Worm (Caenorhabditis elegans) whole organism, L2 larva: ENCODE data around the gene gst-30.

Source experiments
- C34F6.9 ChIP-seq: fragments of 150-350 bp; optimal IDR thresholded peaks from 2 replicates; lab custom pipeline; 2014; ENCODE audit warnings: missing biosample characterization, missing genetic modification characterization
- ZK546.5 ChIP-seq: sonication (generic microtip); optimal IDR thresholded peaks from 2 replicates; lab custom pipeline; 2017; ENCODE audit warnings: missing biosample characterization, missing genetic modification characterization
- alr-1 ChIP-seq: fragments of 150-350 bp; optimal IDR thresholded peaks from 2 replicates; lab custom pipeline; 2014; ENCODE audit warnings: missing biosample characterization, missing genetic modification characterization
- aly-2 ChIP-seq: fragments of 150-350 bp; optimal IDR thresholded peaks from 2 replicates; lab custom pipeline; 2014; ENCODE audit warnings: missing biosample characterization, missing genetic modification characterization
- ama-1 ChIP-seq: fragments of 150-350 bp; optimal IDR thresholded peaks from 2 replicates; lab custom pipeline; 2018; ENCODE audit warnings: inconsistent platforms
- blmp-1 ChIP-seq: sonication (generic microtip); optimal IDR thresholded peaks from 2 replicates; lab custom pipeline; 2017; ENCODE audit warnings: missing genetic modification characterization, mild to moderate bottlenecking, missing compliant biosample characterization, antibody characterized with exemption, moderate library complexity; ENCODE audit not compliant: insufficient read depth
- ceh-16 ChIP-seq: fragments of 150-350 bp; optimal IDR thresholded peaks from 2 replicates; lab custom pipeline; 2014; ENCODE audit warnings: missing biosample characterization, missing genetic modification characterization
- ceh-82 ChIP-seq: fragments of 150-350 bp; optimal IDR thresholded peaks from 2 replicates; lab custom pipeline; 2014; ENCODE audit warnings: missing biosample characterization, missing genetic modification characterization
- crh-2 ChIP-seq: sonication (generic microtip); optimal IDR thresholded peaks from 2 replicates; lab custom pipeline; 2017; ENCODE audit warnings: missing biosample characterization, missing genetic modification characterization
- egl-27 ChIP-seq: sonication (generic microtip); optimal IDR thresholded peaks from 3 replicates; lab custom pipeline; 2017; ENCODE audit warnings: missing biosample characterization, missing genetic modification reagents, missing genetic modification characterization
- lin-11 ChIP-seq: fragments of 150-350 bp; sonication (generic microtip); optimal IDR thresholded peaks from 2 replicates; lab custom pipeline; 2014; ENCODE audit warnings: missing biosample characterization, missing genetic modification characterization, inconsistent platforms, mixed read lengths
- lin-13 ChIP-seq: fragments of 150-350 bp; optimal IDR thresholded peaks from 2 replicates; lab custom pipeline; 2014; ENCODE audit warnings: missing biosample characterization, missing genetic modification reagents, missing genetic modification characterization
- lin-39 ChIP-seq: fragments of 150-350 bp; optimal IDR thresholded peaks from 2 replicates; lab custom pipeline; 2014; ENCODE audit warnings: missing biosample characterization, missing genetic modification reagents, missing genetic modification characterization
- lsy-2 ChIP-seq, 2 experiments: fragments of 150-350 bp in 1 of 2; sonication (generic microtip) in 1 of 2; optimal IDR thresholded peaks; 2 replicates each; lab custom pipeline; 2014 to 2017; ENCODE audit warnings: missing biosample characterization in 2 of 2, missing genetic modification characterization in 2 of 2
- mab-5 ChIP-seq: fragments of 150-350 bp; optimal IDR thresholded peaks from 2 replicates; lab custom pipeline; 2014; ENCODE audit warnings: missing biosample characterization, missing genetic modification characterization
- mbf-1 ChIP-seq: sonication (generic microtip); optimal IDR thresholded peaks from 2 replicates; lab custom pipeline; 2017; ENCODE audit warnings: missing biosample characterization, missing genetic modification characterization
- mdl-1 ChIP-seq, 2 experiments: fragments of 150-350 bp in 1 of 2; sonication (generic microtip) in 1 of 2; optimal IDR thresholded peaks; 2 replicates each; lab custom pipeline; 2017; ENCODE audit warnings: missing biosample characterization in 2 of 2, missing genetic modification characterization in 2 of 2
- nhr-11 ChIP-seq: fragments of 150-350 bp; optimal IDR thresholded peaks from 2 replicates; lab custom pipeline; 2014; ENCODE audit warnings: missing biosample characterization, missing genetic modification characterization
- nhr-12 ChIP-seq: fragments of 150-350 bp; optimal IDR thresholded peaks from 2 replicates; lab custom pipeline; 2014; ENCODE audit warnings: missing biosample characterization, missing genetic modification characterization
- nhr-129 ChIP-seq: fragments of 150-350 bp; optimal IDR thresholded peaks from 2 replicates; lab custom pipeline; 2014; ENCODE audit warnings: missing biosample characterization, missing genetic modification characterization
- nhr-23 ChIP-seq: fragments of 150-350 bp; optimal IDR thresholded peaks from 2 replicates; lab custom pipeline; 2014; ENCODE audit warnings: missing biosample characterization, missing genetic modification reagents, missing genetic modification characterization
- nhr-6 ChIP-seq: fragments of 150-350 bp; optimal IDR thresholded peaks from 2 replicates; lab custom pipeline; 2014; ENCODE audit warnings: missing biosample characterization, missing genetic modification characterization
- nhr-77 ChIP-seq: fragments of 150-350 bp; optimal IDR thresholded peaks from 2 replicates; lab custom pipeline; 2014; ENCODE audit warnings: missing biosample characterization, missing genetic modification characterization
- peb-1 ChIP-seq: fragments of 150-350 bp; optimal IDR thresholded peaks from 2 replicates; lab custom pipeline; 2014; ENCODE audit warnings: missing biosample characterization, missing genetic modification characterization
- sem-4 ChIP-seq: fragments of 150-350 bp; optimal IDR thresholded peaks from 2 replicates; lab custom pipeline; 2014; ENCODE audit warnings: missing biosample characterization, missing genetic modification reagents, missing genetic modification characterization
- skn-1 ChIP-seq: sonication (generic microtip); optimal IDR thresholded peaks from 2 replicates; lab custom pipeline; 2017; ENCODE audit warnings: missing biosample characterization, missing genetic modification characterization
- sma-3 ChIP-seq: sonication (generic microtip); optimal IDR thresholded peaks from 2 replicates; lab custom pipeline; 2016; ENCODE audit warnings: missing genetic modification reagents, missing genetic modification characterization, missing compliant biosample characterization
- sma-9 ChIP-seq, 2 experiments: fragments of 150-350 bp in 1 of 2; sonication (generic microtip) in 1 of 2; optimal IDR thresholded peaks; 2 replicates each; lab custom pipeline; 2014 to 2016; ENCODE audit warnings: missing genetic modification characterization in 2 of 2, mild to moderate bottlenecking in 1 of 2, missing biosample characterization in 1 of 2, missing compliant biosample characterization in 1 of 2, missing genetic modification reagents in 1 of 2, moderate library complexity in 1 of 2
- unc-39 ChIP-seq: fragments of 150-350 bp; optimal IDR thresholded peaks from 2 replicates; lab custom pipeline; 2014; ENCODE audit warnings: missing biosample characterization, missing genetic modification characterization
- unc-55 ChIP-seq: fragments of 150-350 bp; sonication (generic microtip); optimal IDR thresholded peaks from 3 replicates; lab custom pipeline; 2014; ENCODE audit warnings: missing biosample characterization, missing genetic modification reagents, missing genetic modification characterization
- unc-62 ChIP-seq: fragments of 150-350 bp; optimal IDR thresholded peaks from 2 replicates; lab custom pipeline; 2014; ENCODE audit warnings: missing biosample characterization, missing genetic modification reagents, missing genetic modification characterization
- zag-1 ChIP-seq: fragments of 150-350 bp; optimal IDR thresholded peaks from 2 replicates; lab custom pipeline; 2014; ENCODE audit warnings: missing biosample characterization, missing genetic modification characterization
- ztf-1 ChIP-seq: fragments of 200-800 bp; sonication (Bioruptor generic); conservative IDR thresholded peaks from 2 replicates; pipeline ENCODE4 v1.3.6; 2022; ENCODE audit warnings: missing genetic modification characterization, missing compliant biosample characterization
- ztf-11 ChIP-seq: sonication (generic microtip); optimal IDR thresholded peaks from 2 replicates; lab custom pipeline; 2017; ENCODE audit warnings: missing biosample characterization, missing genetic modification characterization
- ztf-4 ChIP-seq: fragments of 150-350 bp; optimal IDR thresholded peaks from 2 replicates; lab custom pipeline; 2014; ENCODE audit warnings: missing biosample characterization, missing genetic modification characterization

Gene gst-30

ce11 chrII:4949380-4949950, 14.6 kb upstream of the gst-30 start, which contains the start of the genes try-1 and zyg-12:
TSS of gene try-1 (minus strand) at chrII:4949527.
TSS of gene zyg-12 (plus strand) at chrII:4949900.
- no peak for TF ChIP-seq mab-5
- TF ChIP-seq blmp-1 (tag; lab: Kevin White, UChicago) = no peak
- no peak for TF ChIP-seq sma-3 (GFP tag; lab: Kevin White, UChicago)
- TF ChIP-seq egl-27 (tag; lab: Kevin White, UChicago) = no peak
- no peak for TF ChIP-seq nhr-11 (tag; lab: Kevin White, UChicago)
- no peak for TF ChIP-seq sma-9 (GFP tag; optimal IDR thresholded peaks at IDR 0.05; lab: Kevin White, UChicago)
- TF ChIP-seq sma-9 (tag; optimal IDR thresholded peaks at IDR 0.05; lab: Kevin White, UChicago) = no peak
- TF ChIP-seq skn-1 (tag; lab: Kevin White, UChicago) = no peak
- no peak for TF ChIP-seq unc-62 (GFP tag; lab: Kevin White, UChicago)
- TF ChIP-seq lin-39 (tag; lab: Kevin White, UChicago) = no peak
- no peak for TF ChIP-seq unc-39
- no peak for TF ChIP-seq mdl-1 (tag; optimal IDR thresholded peaks at IDR 0.05; lab: Kevin White, UChicago)
- TF ChIP-seq sem-4 (tag; lab: Kevin White, UChicago) = no peak
- TF ChIP-seq ztf-4 (tag; lab: Kevin White, UChicago) = no peak
- TF ChIP-seq crh-2 (tag; lab: Kevin White, UChicago) = no peak
- no peak for TF ChIP-seq alr-1
- no peak for TF ChIP-seq aly-2 (tag; lab: Kevin White, UChicago)
- TF ChIP-seq nhr-129 (tag; lab: Kevin White, UChicago) = no peak

- TF ChIP-seq lin-11 (tag; lab: Kevin White, UChicago) (no peak), ZK546.5 (tag; lab: Kevin White, UChicago) (no peak), nhr-77 (tag; lab: Kevin White, UChicago) (no peak), ceh-16 (tag; lab: Kevin White, UChicago) (no peak), unc-55 (GFP tag; lab: Kevin White, UChicago) (no peak), nhr-23 (tag; lab: Kevin White, UChicago) (no peak), lin-39 (tag; lab: Kevin White, UChicago) (no peak), skn-1 (tag; lab: Kevin White, UChicago) (no peak), lin-13 (GFP tag; lab: Kevin White, UChicago) (no peak), crh-2 (tag; lab: Kevin White, UChicago) (no peak), sma-3 (GFP tag; lab: Kevin White, UChicago) (no peak), C34F6.9 (tag; lab: Kevin White, UChicago) (no peak), nhr-129 (tag; lab: Kevin White, UChicago) (no peak), mab-5 (no peak), nhr-6 (tag; lab: Kevin White, UChicago) (no peak), egl-27 (tag; lab: Kevin White, UChicago) (no peak), sma-9 (GFP tag; optimal IDR thresholded peaks at IDR 0.05; lab: Kevin White, UChicago) (no peak), sma-9 (tag; optimal IDR thresholded peaks at IDR 0.05; lab: Kevin White, UChicago) (no peak), nhr-12 (no peak), ztf-4 (tag; lab: Kevin White, UChicago) (no peak), blmp-1 (tag; lab: Kevin White, UChicago) (no peak)
Observed at ce11 chrII:4948118-4948517, 13.3 kb upstream of the gst-30 start.

ce11 chrII:4946775-4947174, 11.9 kb upstream of the gst-30 start:
- TF ChIP-seq mbf-1 (tag; lab: Kevin White, UChicago) (no peak), mab-5 (no peak), crh-2 (tag; lab: Kevin White, UChicago) (peak; percentile 25), unc-55 (GFP tag; lab: Kevin White, UChicago) (peak; percentile 31), unc-39 (no peak), nhr-129 (tag; lab: Kevin White, UChicago) (peak; percentile 18), lin-13 (GFP tag; lab: Kevin White, UChicago) (peak; percentile 42), C34F6.9 (tag; lab: Kevin White, UChicago) (peak; percentile 19), lsy-2 (tag; optimal IDR thresholded peaks at IDR 0.05; lab: Kevin White, UChicago) (peak in 1 of 2 experiments; percentile 13)

ce11 chrII:4945695-4946094, 10.8 kb upstream of the gst-30 start, which contains the start of the genes gldi-11 and ZK546.2:
TSS of gene gldi-11 (minus strand) at chrII:4945789.
TSS of gene ZK546.2 (plus strand) at chrII:4946027.
- TF ChIP-seq unc-62 (GFP tag; lab: Kevin White, UChicago) (no peak), peb-1 (no peak), nhr-11 (tag; lab: Kevin White, UChicago) (no peak), ztf-11 (tag; lab: Kevin White, UChicago) (no peak), lsy-2 (tag; optimal IDR thresholded peaks at IDR 0.05; lab: Kevin White, UChicago) (peak in 1 of 2 experiments; percentile 29), unc-55 (GFP tag; lab: Kevin White, UChicago) (peak; percentile 27), ama-1 (lab: Kevin White, UChicago) (peak; percentile 49), zag-1 (tag; lab: Kevin White, UChicago) (no peak), ceh-82 (tag; lab: Kevin White, UChicago) (no peak), ztf-1 (GFP tag; lab: Robert Waterston, UW) (no peak), C34F6.9 (tag; lab: Kevin White, UChicago) (peak; percentile 39)
